Worm (Caenorhabditis elegans) whole organism, midembryonic: ENCODE data around the gene T10B5.8.

Experiments used
- T22C8.4 ChIP-seq: fragments of 200-800 bp; sonication (Bioruptor generic); IDR thresholded peaks from 2 replicates; pipeline ENCODE4 v1.3.6; 2022; ENCODE audit warnings: missing genetic modification characterization, missing compliant biosample characterization
- cog-1 ChIP-seq: sonication (generic microtip); optimal IDR thresholded peaks from 2 replicates; lab custom pipeline; 2016; ENCODE audit warnings: missing genetic modification characterization, missing compliant biosample characterization
- flt-1 ChIP-seq: fragments of 200-800 bp; sonication (Bioruptor generic); IDR thresholded peaks from 2 replicates; pipeline ENCODE4 v1.3.6; 2022; ENCODE audit warnings: missing genetic modification characterization, missing compliant biosample characterization
- klf-2 ChIP-seq: fragments of 200-800 bp; sonication (Bioruptor generic); conservative IDR thresholded peaks from 2 replicates; pipeline ENCODE4 v1.3.6; 2022; ENCODE audit warnings: missing genetic modification reagents, missing genetic modification characterization, missing compliant biosample characterization
- med-1 ChIP-seq: sonication (generic microtip); optimal IDR thresholded peaks from 2 replicates; lab custom pipeline; 2017; ENCODE audit warnings: missing genetic modification characterization, mild to moderate bottlenecking, missing compliant biosample characterization, antibody characterized with exemption, missing genetic modification reagents; ENCODE audit not compliant: insufficient read depth
- ref-1 ChIP-seq: fragments of 200-800 bp; sonication (Bioruptor generic); conservative IDR thresholded peaks from 2 replicates; pipeline ENCODE4 v1.3.6; 2022; ENCODE audit warnings: missing genetic modification reagents, missing genetic modification characterization, missing compliant biosample characterization
- tab-1 ChIP-seq: fragments of 200-800 bp; sonication (Bioruptor generic); IDR thresholded peaks from 2 replicates; pipeline ENCODE4 v1.3.6; 2022; ENCODE audit warnings: missing genetic modification characterization, missing compliant biosample characterization
- ztf-23 ChIP-seq: fragments of 200-800 bp; sonication (Bioruptor generic); IDR thresholded peaks from 2 replicates; pipeline ENCODE4 v1.3.6; 2022; ENCODE audit warnings: missing genetic modification reagents, missing genetic modification characterization, missing compliant biosample characterization
- ztf-29 ChIP-seq: fragments of 200-800 bp; sonication (Bioruptor generic); IDR thresholded peaks from 2 replicates; pipeline ENCODE4 v1.3.6; 2022; ENCODE audit warnings: missing genetic modification reagents, missing genetic modification characterization, missing compliant biosample characterization

Gene T10B5.8

DNA sequence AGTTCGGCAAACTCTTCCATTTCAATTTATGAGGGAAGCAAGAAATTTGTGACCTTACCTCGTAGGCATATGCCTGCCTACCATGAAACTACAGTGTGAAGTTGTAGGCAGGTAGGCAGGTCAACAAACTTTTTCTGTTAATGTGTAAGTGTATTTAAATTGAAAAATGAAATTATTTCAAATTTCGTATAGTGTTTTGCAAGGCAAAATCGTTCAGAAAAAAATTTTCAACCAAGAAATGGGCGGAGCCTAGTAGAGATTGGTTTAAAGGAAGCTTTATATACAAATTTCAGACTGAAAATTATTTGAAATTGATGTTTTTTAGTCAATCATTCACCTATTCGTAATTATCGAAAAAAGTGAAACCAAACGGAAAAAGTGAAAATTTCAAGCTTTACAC is 16.0 kb downstream of the T10B5.8 start:
- TF ChIP-seq T22C8.4 (GFP tag; lab: Robert Waterston, UW) = no peak
- no peak for TF ChIP-seq flt-1 (GFP tag; lab: Robert Waterston, UW)
- no peak for TF ChIP-seq cog-1
- TF ChIP-seq ztf-23 (GFP tag; lab: Robert Waterston, UW) = no peak
- no peak for TF ChIP-seq med-1 (GFP tag; lab: Kevin White, UChicago)

DNA sequence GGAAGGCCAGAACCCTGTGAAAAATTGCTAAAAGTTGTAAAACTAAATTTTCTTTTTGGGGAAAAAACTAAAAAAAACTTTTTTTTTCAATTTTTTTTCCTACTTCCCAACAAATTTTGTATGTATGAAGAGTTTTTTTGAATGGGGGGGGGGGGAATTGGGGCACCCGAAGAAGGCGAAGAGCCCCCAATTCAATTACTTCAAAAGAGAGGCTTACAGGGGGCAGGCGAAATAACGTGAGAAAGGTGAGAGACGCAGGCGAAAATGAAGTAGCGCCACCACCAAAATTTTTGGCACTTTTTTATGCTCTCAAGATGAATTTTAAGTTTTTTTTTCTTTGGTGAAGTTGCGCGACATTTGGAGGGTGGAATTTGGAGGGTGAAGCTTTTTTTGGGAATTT is 21.1 kb downstream of the T10B5.8 start:
- TF ChIP-seq ztf-29 (GFP tag; lab: Robert Waterston, UW) = no peak
- TF ChIP-seq ztf-23 (GFP tag; lab: Robert Waterston, UW) = 0 out of 2 replicates have a peak, but pooled peaks have one; percentile 17
- TF ChIP-seq flt-1 (GFP tag; lab: Robert Waterston, UW) = no peak
- no peak for TF ChIP-seq tab-1
- TF ChIP-seq ref-1 = no peak
- TF ChIP-seq cog-1 = no peak
- TF ChIP-seq klf-2 (GFP tag; lab: Robert Waterston, UW) = no peak
- TF ChIP-seq T22C8.4 (GFP tag; lab: Robert Waterston, UW) = no peak

DNA sequence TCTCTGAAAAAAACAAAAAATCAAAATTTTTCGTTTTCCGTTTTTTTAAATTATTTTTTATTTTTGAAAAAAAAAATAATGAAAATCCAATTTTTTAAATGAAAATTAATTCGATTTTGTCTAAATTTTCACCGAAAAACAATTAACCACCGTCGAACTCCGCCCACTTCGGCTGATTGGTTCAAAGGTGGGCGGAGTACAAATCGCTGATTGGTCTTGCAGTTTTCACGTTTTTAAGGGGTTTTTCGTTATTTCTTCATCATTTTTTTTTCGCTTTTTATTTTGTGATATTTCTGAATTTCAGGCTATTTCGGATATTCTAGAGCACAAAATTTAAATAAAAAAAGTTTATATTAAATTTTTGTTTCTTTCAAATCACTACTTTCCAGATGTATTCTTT is 23.2 kb downstream of the T10B5.8 start:
- TF ChIP-seq ztf-23 (GFP tag; lab: Robert Waterston, UW) = no peak
- TF ChIP-seq klf-2 (GFP tag; lab: Robert Waterston, UW) = no peak
- no peak for TF ChIP-seq med-1 (GFP tag; lab: Kevin White, UChicago)
- no peak for TF ChIP-seq flt-1 (GFP tag; lab: Robert Waterston, UW)
- no peak for TF ChIP-seq ref-1
- TF ChIP-seq T22C8.4 (GFP tag; lab: Robert Waterston, UW) = no peak
- no peak for TF ChIP-seq cog-1
- TF ChIP-seq tab-1 = no peak
- TF ChIP-seq ztf-29 (GFP tag; lab: Robert Waterston, UW) = no peak

DNA sequence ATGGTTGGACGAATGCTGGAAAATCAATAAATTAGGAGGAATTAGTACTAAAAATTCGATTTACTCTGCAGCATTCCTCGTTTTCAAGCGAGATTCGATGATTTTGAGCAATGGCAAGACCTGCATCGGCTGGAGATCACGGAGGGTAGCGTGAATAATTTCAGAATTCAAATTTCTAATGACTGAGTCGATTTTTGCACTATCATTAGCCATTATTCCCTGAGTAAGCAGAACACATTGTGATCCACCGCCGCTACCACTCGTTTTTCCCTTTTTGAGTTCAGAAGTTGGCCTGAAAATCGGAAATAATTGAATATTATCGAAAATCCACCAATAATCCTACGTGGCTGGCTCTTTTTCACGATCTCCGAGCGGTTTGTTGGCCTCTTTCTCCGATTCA is 26.2 kb downstream of the T10B5.8 start:
- TF ChIP-seq ref-1 (no peak), T22C8.4 (GFP tag; lab: Robert Waterston, UW) (no peak), cog-1 (no peak), klf-2 (GFP tag; lab: Robert Waterston, UW) (no peak), med-1 (GFP tag; lab: Kevin White, UChicago) (no peak), ztf-23 (GFP tag; lab: Robert Waterston, UW) (no peak), tab-1 (no peak), ztf-29 (GFP tag; lab: Robert Waterston, UW) (no peak), flt-1 (GFP tag; lab: Robert Waterston, UW) (no peak)

DNA sequence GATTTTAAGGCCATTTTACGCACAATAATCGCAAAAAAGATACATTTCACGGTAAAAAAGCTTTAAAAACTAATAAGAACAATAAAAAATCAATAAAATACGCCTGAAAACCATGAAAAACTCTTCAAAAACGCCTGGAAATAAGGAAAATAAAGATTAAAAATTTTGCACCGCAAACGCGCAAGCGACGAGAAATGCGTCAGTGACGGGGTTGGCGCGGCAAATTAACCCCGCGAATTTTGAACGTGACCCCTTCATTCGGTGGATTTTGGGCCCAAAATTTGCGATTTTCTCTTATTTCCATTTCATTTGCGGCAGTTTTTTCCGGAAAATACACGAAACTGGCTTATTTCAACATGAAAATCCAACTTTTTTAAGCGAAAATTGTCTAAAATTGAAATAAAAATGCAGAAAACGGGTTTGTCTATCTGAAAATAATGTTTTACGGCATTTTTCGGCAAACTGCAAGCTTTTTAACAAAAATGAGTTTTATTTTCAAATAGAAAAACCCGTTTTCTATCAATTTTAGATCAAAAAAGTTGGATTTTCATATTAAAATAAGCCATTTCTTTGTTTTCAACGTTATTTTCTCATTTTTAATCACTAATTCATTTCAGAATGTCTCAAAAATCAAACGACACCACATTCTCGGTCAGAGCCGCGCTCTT is 26.9 kb downstream of the T10B5.8 start, which contains the start of gene knl-3:
Gene knl-3 (plus strand): TSS at position 618 of the 668 bp plus-strand sequence.
- TF ChIP-seq ref-1 = no peak
- TF ChIP-seq klf-2 (GFP tag; lab: Robert Waterston, UW) = no peak
- peak; percentile 63 for TF ChIP-seq cog-1
- TF ChIP-seq tab-1 = peak; percentile 75; the same call in 1 of the 2 replicates
- peak; percentile 71 for TF ChIP-seq T22C8.4 (GFP tag; lab: Robert Waterston, UW)
- peak; percentile 48 for TF ChIP-seq med-1 (GFP tag; lab: Kevin White, UChicago)
- TF ChIP-seq flt-1 (GFP tag; lab: Robert Waterston, UW) = peak; percentile 75; the same call in 1 of the 2 replicates
- TF ChIP-seq ztf-29 (GFP tag; lab: Robert Waterston, UW) = 0 out of 2 replicates have a peak, but pooled peaks have one; percentile 43
- peak; percentile 76 for TF ChIP-seq ztf-23 (GFP tag; lab: Robert Waterston, UW)

DNA sequence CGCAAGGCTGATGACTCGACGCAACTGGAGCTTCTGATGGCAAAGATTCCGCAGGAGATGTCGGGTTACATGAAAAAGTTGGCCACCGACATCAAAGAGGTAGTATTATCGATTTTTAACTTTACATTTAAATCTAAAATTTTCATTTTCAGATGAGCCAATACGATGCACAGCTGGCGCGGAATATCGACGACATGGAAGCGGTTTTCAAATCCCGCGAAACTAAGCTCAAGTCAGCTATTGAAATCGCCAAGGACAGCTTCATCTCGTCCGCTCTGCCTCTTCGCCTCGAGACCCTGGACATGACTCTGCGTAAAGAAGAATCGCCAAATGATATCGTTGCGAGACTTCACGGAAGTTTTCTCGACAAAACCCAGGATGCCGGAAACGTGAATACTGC is 27.8 kb downstream of the T10B5.8 start, which contains the start of gene T10B5.3:
Gene T10B5.3 (minus strand): TSS at position 101 of the 400 bp plus-strand sequence.
- TF ChIP-seq T22C8.4 (GFP tag; lab: Robert Waterston, UW) (no peak), tab-1 (no peak), ztf-29 (GFP tag; lab: Robert Waterston, UW) (no peak), cog-1 (no peak), ref-1 (no peak), ztf-23 (GFP tag; lab: Robert Waterston, UW) (no peak), flt-1 (GFP tag; lab: Robert Waterston, UW) (no peak), klf-2 (GFP tag; lab: Robert Waterston, UW) (no peak), med-1 (GFP tag; lab: Kevin White, UChicago) (no peak)

DNA sequence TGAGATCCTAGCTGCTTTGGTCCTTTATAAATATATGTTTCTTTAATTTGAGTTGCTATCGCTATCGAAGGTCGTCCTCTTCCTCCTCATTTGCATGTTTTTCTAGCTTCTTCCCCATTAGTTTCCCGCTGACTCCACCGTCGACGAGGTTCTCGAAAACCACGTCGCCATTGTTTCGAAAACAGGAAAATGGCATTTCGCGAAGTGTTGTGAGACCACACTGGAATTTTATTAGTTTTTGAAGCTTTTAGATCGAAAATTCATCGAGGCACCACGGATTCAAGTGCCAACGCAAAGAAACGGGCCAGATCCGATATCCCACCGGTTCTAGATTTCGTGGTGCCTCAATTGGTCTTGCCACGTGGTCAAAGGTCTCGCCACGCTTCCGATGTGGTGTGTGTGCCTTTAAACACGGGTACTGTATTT is 28.7 kb downstream of the T10B5.8 start:
- TF ChIP-seq T22C8.4 (GFP tag; lab: Robert Waterston, UW) (no peak), ztf-29 (GFP tag; lab: Robert Waterston, UW) (no peak), ref-1 (no peak), klf-2 (GFP tag; lab: Robert Waterston, UW) (no peak), med-1 (GFP tag; lab: Kevin White, UChicago) (no peak), tab-1 (no peak), flt-1 (GFP tag; lab: Robert Waterston, UW) (no peak), cog-1 (no peak), ztf-23 (GFP tag; lab: Robert Waterston, UW) (no peak)

DNA sequence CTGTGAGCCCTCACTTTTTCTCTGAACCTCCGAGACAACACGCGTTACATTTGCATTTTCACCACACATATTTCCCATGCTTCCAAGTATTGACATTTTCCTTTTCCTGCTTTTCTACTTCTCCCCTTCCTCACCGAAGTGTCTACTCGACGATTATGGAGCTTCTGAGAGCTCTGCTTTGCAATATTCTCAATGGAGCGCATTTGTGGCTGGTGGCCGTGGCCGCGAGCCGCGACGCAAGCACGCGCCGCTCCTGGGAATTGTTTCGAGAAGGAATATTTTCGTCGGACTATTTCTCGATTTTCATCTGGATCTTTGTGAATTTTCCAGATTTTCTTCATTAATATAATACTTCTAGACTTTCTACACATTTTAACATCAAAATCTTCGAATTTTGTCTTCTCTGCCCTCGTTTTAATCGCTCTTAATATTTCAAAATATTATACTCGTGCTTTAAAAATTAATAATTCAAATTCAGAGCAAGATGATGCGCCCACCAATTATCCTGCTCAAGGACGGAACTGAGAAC is 30.0 kb downstream of the T10B5.8 start, which contains the start of the genes T10B5.4 and cct-7:
Gene T10B5.4 (minus strand): TSS at position 40 of the 529 bp plus-strand sequence.
Gene cct-7 (plus strand): TSS at position 479 of the 529 bp plus-strand sequence.
- TF ChIP-seq tab-1 (peak; percentile 52; the same call in 1 of the 2 replicates), klf-2 (GFP tag; lab: Robert Waterston, UW) (no peak), flt-1 (GFP tag; lab: Robert Waterston, UW) (peak; percentile 76), T22C8.4 (GFP tag; lab: Robert Waterston, UW) (0 out of 2 replicates have a peak, but pooled peaks have one; percentile 11), ztf-23 (GFP tag; lab: Robert Waterston, UW) (peak; percentile 75), ref-1 (no peak), med-1 (GFP tag; lab: Kevin White, UChicago) (no peak), ztf-29 (GFP tag; lab: Robert Waterston, UW) (0 out of 2 replicates have a peak, but pooled peaks have one; percentile 34), cog-1 (peak; percentile 67)

DNA sequence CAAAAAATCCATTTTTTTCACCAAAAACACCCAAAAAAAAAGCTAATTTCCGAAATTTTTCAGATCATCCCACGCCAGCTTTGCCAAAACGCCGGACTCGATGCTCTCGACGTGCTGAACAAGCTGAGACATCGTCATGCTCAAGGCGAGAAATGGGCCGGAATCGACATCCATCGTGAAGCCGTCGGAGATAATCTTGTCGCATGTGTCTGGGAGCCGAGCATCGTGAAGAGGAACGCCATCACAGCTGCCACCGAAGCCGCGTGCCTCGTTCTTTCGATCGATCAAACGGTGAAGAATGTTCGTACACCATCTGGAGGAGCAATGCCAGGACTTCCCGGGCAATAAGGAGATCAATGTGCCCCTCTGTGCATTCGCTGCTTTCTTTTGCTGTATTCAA is 33.0 kb downstream of the T10B5.8 start:
- no peak for TF ChIP-seq tab-1
- TF ChIP-seq flt-1 (GFP tag; lab: Robert Waterston, UW) = no peak
- TF ChIP-seq med-1 (GFP tag; lab: Kevin White, UChicago) = no peak
- no peak for TF ChIP-seq T22C8.4 (GFP tag; lab: Robert Waterston, UW)
